Fruit fly (Drosophila melanogaster): ENCODE measurements around the gene laza.

Gene laza

dm6 chr3L:22466403-22466942 is 5.5 kb upstream of the laza start (continued):
- TF ChIP-seq Sox14 (GFP tag; optimal IDR thresholded peaks at IDR 0.05): peak; percentile 71
- peak; percentile 60 for TF ChIP-seq svp (GFP tag)
- TF ChIP-seq CG6792 (GFP tag; optimal IDR thresholded peaks at IDR 0.05): no peak
- peak; percentile 45; the same call in 1 of the 3 replicates for TF ChIP-seq CG8119 (GFP tag; IDR thresholded peaks at IDR 0.05)
- TF ChIP-seq CG6163 (GFP tag; IDR thresholded peaks at IDR 0.05): no peak
- peak; percentile 75 for TF ChIP-seq CG32006 (GFP tag; optimal IDR thresholded peaks at IDR 0.05)
- TF ChIP-seq CG1621 (tag; optimal IDR thresholded peaks at IDR 0.05): no peak
- TF ChIP-seq net (GFP tag; optimal IDR thresholded peaks at IDR 0.05): peak; percentile 40
- TF ChIP-seq eg (GFP tag; IDR thresholded peaks at IDR 0.05): no peak
- TF ChIP-seq CG34406 (GFP tag; optimal IDR thresholded peaks at IDR 0.05): peak; percentile 7
- peak; percentile 31 for TF ChIP-seq esn (GFP tag; optimal IDR thresholded peaks at IDR 0.05)
- TF ChIP-seq CG10669 (GFP tag; optimal IDR thresholded peaks at IDR 0.05): peak; percentile 44
- no peak for TF ChIP-seq CG10631 (GFP tag; optimal IDR thresholded peaks at IDR 0.05)
- peak; percentile 42 for TF ChIP-seq Sox102F (GFP tag; optimal IDR thresholded peaks at IDR 0.05)
- no peak for TF ChIP-seq Sox15 (GFP tag; optimal IDR thresholded peaks at IDR 0.05)
- no peak for TF ChIP-seq Ets21C (GFP tag; optimal IDR thresholded peaks at IDR 0.05)
- no peak for TF ChIP-seq fd85E (GFP tag; optimal IDR thresholded peaks at IDR 0.05)
- peak; percentile 49 for TF ChIP-seq CG4318 (GFP tag; optimal IDR thresholded peaks at IDR 0.05)
- peak; percentile 30 for TF ChIP-seq CG6276 (GFP tag; optimal IDR thresholded peaks at IDR 0.05)
- peak; percentile 46 for TF ChIP-seq topi (GFP tag; optimal IDR thresholded peaks at IDR 0.05)
- no peak for TF ChIP-seq dac (GFP tag; optimal IDR thresholded peaks at IDR 0.05)
- peak; percentile 46 for TF ChIP-seq OdsH (GFP tag; optimal IDR thresholded peaks at IDR 0.05)
- peak; percentile 40 for TF ChIP-seq CG31627 (GFP tag; optimal IDR thresholded peaks at IDR 0.05)
- TF ChIP-seq CG15336 (GFP tag; IDR thresholded peaks at IDR 0.05): peak; percentile 54; the same call in 1 of the 2 replicates
- TF ChIP-seq fd59A (GFP tag; optimal IDR thresholded peaks at IDR 0.05): peak; percentile 36
- TF ChIP-seq vri (GFP tag; optimal IDR thresholded peaks at IDR 0.05): no peak
- TF ChIP-seq Hr39 (GFP tag; optimal IDR thresholded peaks at IDR 0.05): peak; percentile 57
- no peak for TF ChIP-seq Gug (GFP tag; IDR thresholded peaks at IDR 0.05)
- no peak for TF ChIP-seq fkh (GFP tag; optimal IDR thresholded peaks at IDR 0.05)
- no peak for TF ChIP-seq spab (GFP tag; optimal IDR thresholded peaks at IDR 0.05)
- TF ChIP-seq ss (GFP tag; optimal IDR thresholded peaks at IDR 0.05): peak; percentile 13 to 26
- peak; percentile 62 for TF ChIP-seq Met (GFP tag; optimal IDR thresholded peaks at IDR 0.05)
- TF ChIP-seq CG7368 (GFP tag; optimal IDR thresholded peaks at IDR 0.05): peak; percentile 46
- TF ChIP-seq Eip75B (GFP tag; optimal IDR thresholded peaks at IDR 0.05): no peak
- no peak for TF ChIP-seq CG6808 (GFP tag; optimal IDR thresholded peaks at IDR 0.05)
- no peak for TF ChIP-seq Hr38 (GFP tag; optimal IDR thresholded peaks at IDR 0.05)
- no peak for TF ChIP-seq CG11294 (GFP tag; IDR thresholded peaks at IDR 0.05)
- TF ChIP-seq CG11762 (GFP tag; optimal IDR thresholded peaks at IDR 0.05; ENCODE audit: insufficient read depth): no peak
- TF ChIP-seq Eip93F (GFP tag; optimal IDR thresholded peaks at IDR 0.05): no peak
- TF ChIP-seq Eip78C (GFP tag): peak; percentile 89
- no peak for TF ChIP-seq lz (GFP tag; optimal IDR thresholded peaks at IDR 0.05)
- TF ChIP-seq achi (GFP tag; optimal IDR thresholded peaks at IDR 0.05): peak; percentile 31

All from whole organism, prepupa.